Fruit fly (Drosophila melanogaster) whole organism, pupa: ENCODE results near the gene Vps13B.

Source experiments
- CG13204 ChIP-seq: fragments of 200-800 bp; sonication (Bioruptor generic); optimal IDR thresholded peaks from 2 replicates; lab custom pipeline; 2018; ENCODE audit warnings: missing biosample characterization, mild to moderate bottlenecking, missing genetic modification characterization, moderate library complexity
- CG17806 ChIP-seq: fragments of 200-800 bp; sonication (Bioruptor generic); optimal IDR thresholded peaks from 2 replicates; lab custom pipeline; 2018; ENCODE audit warnings: missing biosample characterization, mild to moderate bottlenecking, missing genetic modification characterization, moderate library complexity
- CG32121 ChIP-seq: fragments of 200-800 bp; sonication (Bioruptor generic); IDR thresholded peaks from 2 replicates; pipeline ENCODE4 v1.3.6; 2022; ENCODE audit warnings: missing biosample characterization, missing genetic modification characterization
- CG8301 ChIP-seq: fragments of 200-800 bp; sonication (Bioruptor generic); optimal IDR thresholded peaks from 2 replicates; lab custom pipeline; 2018; ENCODE audit warnings: missing biosample characterization, mild to moderate bottlenecking, missing genetic modification characterization
- CG9948 ChIP-seq: fragments of 200-800 bp; sonication (Bioruptor generic); optimal IDR thresholded peaks from 2 replicates; lab custom pipeline; 2018; ENCODE audit warnings: missing biosample characterization, mild to moderate bottlenecking, missing genetic modification characterization, moderate library complexity
- D1 ChIP-seq: fragments of 200-800 bp; sonication (Bioruptor generic); optimal IDR thresholded peaks from 2 replicates; lab custom pipeline; 2018; ENCODE audit warnings: missing biosample characterization, mild to moderate bottlenecking, missing genetic modification characterization, moderate library complexity
- EcR ChIP-seq: fragments of 200-800 bp; sonication (Bioruptor generic); optimal IDR thresholded peaks from 3 replicates; lab custom pipeline; 2019; ENCODE audit warnings: missing biosample characterization, missing genetic modification characterization, mild to moderate bottlenecking, moderate library complexity, missing genetic modification reagents
- gl ChIP-seq: fragments of 200-800 bp; sonication (Bioruptor generic); optimal IDR thresholded peaks from 2 replicates; lab custom pipeline; 2018; ENCODE audit warnings: missing biosample characterization, mild to moderate bottlenecking, missing genetic modification characterization
- rn ChIP-seq: fragments of 200-800 bp; sonication (Bioruptor generic); IDR thresholded peaks from 2 replicates; pipeline ENCODE4 v1.3.6; 2022; ENCODE audit warnings: missing biosample characterization, missing genetic modification characterization

dm6 chr3R:29981479-29981878, 45.7 kb downstream of the Vps13B start:
- TF ChIP-seq CG13204 (GFP tag; lab: Kevin White, UChicago), result no peak
- no peak for TF ChIP-seq D1 (tag; lab: Kevin White, UChicago)
- peak; percentile 8; the same call in 1 of the 2 replicates for TF ChIP-seq CG32121 (GFP tag; lab: Robert Waterston, UW)
- TF ChIP-seq CG17806 (tag; lab: Kevin White, UChicago), result peak; percentile 3
- no peak for TF ChIP-seq EcR
- TF ChIP-seq CG8301 (tag; lab: Kevin White, UChicago), result peak; percentile 57
- no peak for TF ChIP-seq gl (tag; lab: Kevin White, UChicago)
- no peak for TF ChIP-seq rn (GFP tag; lab: Robert Waterston, UW)
- TF ChIP-seq CG9948, result no peak
